Fruit fly (Drosophila melanogaster): ENCODE measurements around the gene CG14042.

Gene CG14042

DNA sequence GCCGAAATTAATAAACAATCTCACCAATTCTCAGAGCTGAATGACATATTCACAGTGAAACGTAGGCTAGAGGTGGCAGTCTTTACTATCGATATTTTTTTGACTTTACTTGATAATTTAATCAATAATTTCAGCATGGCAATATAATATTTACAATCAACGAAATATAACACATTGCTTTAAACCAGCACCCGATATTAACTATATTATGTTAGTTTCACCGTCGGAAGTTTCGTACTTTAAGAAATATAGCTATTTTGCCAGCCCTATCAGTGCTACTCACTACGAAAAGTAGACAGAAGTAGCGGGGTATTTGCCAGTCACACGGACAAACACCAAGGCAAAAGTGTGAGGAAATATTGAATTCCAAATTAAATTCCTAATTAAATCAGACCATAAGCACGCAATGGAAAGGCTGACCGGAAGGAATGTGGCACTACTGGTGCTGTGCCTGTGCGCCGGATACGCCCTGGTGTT, 26.7 kb upstream of the CG14042 start, which contains the start of the genes CG31917, Tfb5 and SelT (continued):
- TF ChIP-seq repo (GFP tag; optimal IDR thresholded peaks at IDR 0.05) (peak; percentile 35), bsh (GFP tag; optimal IDR thresholded peaks at IDR 0.05) (peak in 1 of 2 experiments; percentile 40), CG13287 (GFP tag; IDR thresholded peaks at IDR 0.05; ENCODE audit: partially characterized antibody) (peak; percentile 85), crc (GFP tag; optimal IDR thresholded peaks at IDR 0.05) (no peak), CG7372 (GFP tag; IDR thresholded peaks at IDR 0.05) (0 out of 2 replicates have a peak, but pooled peaks have one; percentile 21), Opbp (GFP tag; IDR thresholded peaks at IDR 0.05; ENCODE audit: partially characterized antibody) (no peak), stwl (tag; optimal IDR thresholded peaks at IDR 0.05) (peak; percentile 49), MBD-R2 (GFP tag; IDR thresholded peaks at IDR 0.05) (peak; percentile 93), vnd (GFP tag; IDR thresholded peaks at IDR 0.05; ENCODE audit: partially characterized antibody) (peak; percentile 69), CG4404 (GFP tag; IDR thresholded peaks at IDR 0.05) (no peak), CG9817 (tag; optimal IDR thresholded peaks at IDR 0.05) (peak; percentile 75), btn (GFP tag; optimal IDR thresholded peaks at IDR 0.05) (no peak), dm (GFP tag; optimal IDR thresholded peaks at IDR 0.05) (peak; percentile 62), sens-2 (GFP tag; IDR thresholded peaks at IDR 0.05) (no peak), Rfx (GFP tag; IDR thresholded peaks at IDR 0.05) (peak; percentile 80), CG17612 (GFP tag; IDR thresholded peaks at IDR 0.05) (no peak), sqz (GFP tag; optimal IDR thresholded peaks at IDR 0.05) (no peak), CG13894 (tag; optimal IDR thresholded peaks at IDR 0.05) (no peak), CG12659 (GFP tag; optimal IDR thresholded peaks at IDR 0.05) (peak; percentile 84), lov (optimal IDR thresholded peaks at IDR 0.05) (peak; percentile 60), lov (GFP tag; IDR thresholded peaks at IDR 0.05) (no peak), gfzf (GFP tag; optimal IDR thresholded peaks at IDR 0.05) (no peak), dimm (GFP tag; IDR thresholded peaks at IDR 0.05) (no peak), Dref (GFP tag; IDR thresholded peaks at IDR 0.05) (peak; percentile 59), E2f1 (GFP tag; IDR thresholded peaks at IDR 0.05) (no peak), lab (GFP tag; optimal IDR thresholded peaks at IDR 0.05) (no peak), Hsf (GFP tag; optimal IDR thresholded peaks at IDR 0.05) (peak; percentile 73), Max (GFP tag; optimal IDR thresholded peaks at IDR 0.05) (peak; percentile 59), inv (GFP tag; IDR thresholded peaks at IDR 0.05; ENCODE audit: partially characterized antibody) (peak; percentile 71), CG12104 (GFP tag; optimal IDR thresholded peaks at IDR 0.05) (peak; percentile 40), Doc2 (GFP tag; IDR thresholded peaks at IDR 0.05) (no peak), wdn (GFP tag; IDR thresholded peaks at IDR 0.05) (peak; percentile 31; the same call in 1 of the 2 replicates), CG6175 (GFP tag; IDR thresholded peaks at IDR 0.05) (no peak), Ada2b (GFP tag; IDR thresholded peaks at IDR 0.05) (peak; percentile 46; the same call in 1 of the 2 replicates), CG33213 (GFP tag; optimal IDR thresholded peaks at IDR 0.05) (peak; percentile 65), ttk (GFP tag; IDR thresholded peaks at IDR 0.05) (no peak), trem (tag; optimal IDR thresholded peaks at IDR 0.05) (peak; percentile 63), chinmo (GFP tag; IDR thresholded peaks at IDR 0.05; ENCODE audit: partially characterized antibody) (no peak), gt (GFP tag; IDR thresholded peaks at IDR 0.05) (no peak), CG6654 (GFP tag; optimal IDR thresholded peaks at IDR 0.05) (no peak), emc (GFP tag; optimal IDR thresholded peaks at IDR 0.05) (no peak), Dip2 (GFP tag; IDR thresholded peaks at IDR 0.05) (no peak), CG4854 (GFP tag; optimal IDR thresholded peaks at IDR 0.05) (peak; percentile 39), Hmr (GFP tag; optimal IDR thresholded peaks at IDR 0.05) (peak; percentile 73), CG13296 (GFP tag; optimal IDR thresholded peaks at IDR 0.05) (no peak), ewg (GFP tag; optimal IDR thresholded peaks at IDR 0.05) (peak; percentile 36), Med (GFP tag) (peak; percentile 92), ap (GFP tag; IDR thresholded peaks at IDR 0.05) (no peak), Jarid2 (GFP tag; optimal IDR thresholded peaks at IDR 0.05) (no peak), insv (GFP tag; optimal IDR thresholded peaks at IDR 0.05) (peak in 1 of 2 experiments; percentile 44), CG18476 (GFP tag; optimal IDR thresholded peaks at IDR 0.05) (peak; percentile 17)
